Worm (Caenorhabditis elegans) whole organism, L4/young adult: ENCODE measurements around the gene rbm-39.
"Not testable (repeated sequence)": the region's sequence is repeated elsewhere in the genome, so short reads cannot be mapped to it uniquely, and the experiment has no call there.

Experiments used
- W03F9.2 ChIP-seq: fragments of 150-350 bp; optimal IDR thresholded peaks from 2 replicates; lab custom pipeline; 2014; ENCODE audit warnings: missing biosample characterization, missing genetic modification characterization
- dao-5 ChIP-seq: sonication (generic microtip); optimal IDR thresholded peaks from 2 replicates; lab custom pipeline; 2016; ENCODE audit warnings: missing genotype, missing genetic modification characterization, moderate library complexity, missing compliant biosample characterization
- him-1 ChIP-seq: sonication (generic microtip); optimal IDR thresholded peaks from 2 replicates; lab custom pipeline; 2016; ENCODE audit warnings: missing genotype, missing genetic modification reagents, missing genetic modification characterization, missing compliant biosample characterization

Gene rbm-39

ce11 chrIV:1009546-1009945 lies 2.9 kb upstream of the rbm-39 start, which contains the start of gene Y55F3AM.9:
Gene Y55F3AM.9 (minus strand): TSS chrIV:1009734.
- TF ChIP-seq him-1 (tag; lab: Kevin White, UChicago) (no peak), W03F9.2 (tag; lab: Kevin White, UChicago) (no peak), dao-5 (tag; lab: Kevin White, UChicago) (no peak)

ce11 chrIV:1010212-1010611 lies 2.2 kb upstream of the rbm-39 start, which contains the start of gene atg-3:
Gene atg-3 (plus strand): TSS chrIV:1010512.
- TF ChIP-seq dao-5 (tag; lab: Kevin White, UChicago): no peak
- TF ChIP-seq him-1 (tag; lab: Kevin White, UChicago): no peak
- no peak for TF ChIP-seq W03F9.2 (tag; lab: Kevin White, UChicago)

- TF ChIP-seq him-1 (tag; lab: Kevin White, UChicago) (no peak), dao-5 (tag; lab: Kevin White, UChicago) (no peak), W03F9.2 (tag; lab: Kevin White, UChicago) (no peak)
These were observed 648 bp upstream of the rbm-39 start for ce11 chrIV:1011776-1012175.

- no peak for TF ChIP-seq dao-5 (tag; lab: Kevin White, UChicago)
- no peak for TF ChIP-seq W03F9.2 (tag; lab: Kevin White, UChicago)
- no peak for TF ChIP-seq him-1 (tag; lab: Kevin White, UChicago)
These were observed 892 bp downstream of the rbm-39 start for ce11 chrIV:1013233-1013798.

ce11 chrIV:1015430-1015829 lies 3.0 kb downstream of the rbm-39 start:
- TF ChIP-seq W03F9.2 (tag; lab: Kevin White, UChicago) (no peak), dao-5 (tag; lab: Kevin White, UChicago) (no peak), him-1 (tag; lab: Kevin White, UChicago) (no peak)

ce11 chrIV:1019801-1020200 lies 7.4 kb downstream of the rbm-39 start:
- TF ChIP-seq him-1 (tag; lab: Kevin White, UChicago) (no peak), dao-5 (tag; lab: Kevin White, UChicago) (no peak), W03F9.2 (tag; lab: Kevin White, UChicago) (no peak)

- TF ChIP-seq dao-5 (tag; lab: Kevin White, UChicago) (no peak), W03F9.2 (tag; lab: Kevin White, UChicago) (no peak), him-1 (tag; lab: Kevin White, UChicago) (no peak)
These were observed 17.5 kb downstream of the rbm-39 start, which contains the start of gene abhd-14 for ce11 chrIV:1029939-1030338. Gene abhd-14 (minus strand): TSS chrIV:1030039.

- TF ChIP-seq W03F9.2 (tag; lab: Kevin White, UChicago) (peak; percentile 33), him-1 (tag; lab: Kevin White, UChicago) (no peak)
These were observed 22.7 kb downstream of the rbm-39 start for ce11 chrIV:1035108-1035507.

- no peak for TF ChIP-seq W03F9.2 (tag; lab: Kevin White, UChicago)
- TF ChIP-seq him-1 (tag; lab: Kevin White, UChicago): no peak
- no peak for TF ChIP-seq dao-5 (tag; lab: Kevin White, UChicago)
These were observed 26.1 kb downstream of the rbm-39 start for ce11 chrIV:1038516-1038915.

- TF ChIP-seq dao-5 (tag; lab: Kevin White, UChicago) (no peak), him-1 (tag; lab: Kevin White, UChicago) (no peak), W03F9.2 (tag; lab: Kevin White, UChicago) (no peak)
These were observed 28.1 kb downstream of the rbm-39 start for ce11 chrIV:1040537-1040936.

- no peak for TF ChIP-seq dao-5 (tag; lab: Kevin White, UChicago)
- TF ChIP-seq W03F9.2 (tag; lab: Kevin White, UChicago): no peak
- TF ChIP-seq him-1 (tag; lab: Kevin White, UChicago): no peak
These were observed 31.9 kb downstream of the rbm-39 start, which contains the start of gene Y55F3AM.11 for ce11 chrIV:1044287-1044686. Gene Y55F3AM.11 (minus strand): TSS chrIV:1044387.

- no peak for TF ChIP-seq him-1 (tag; lab: Kevin White, UChicago)
- TF ChIP-seq W03F9.2 (tag; lab: Kevin White, UChicago): no peak
- TF ChIP-seq dao-5 (tag; lab: Kevin White, UChicago): no peak
These were observed 33.3 kb downstream of the rbm-39 start, which contains the start of gene srx-12 for ce11 chrIV:1045683-1046082. Gene srx-12 (plus strand): TSS chrIV:1045983.

- TF ChIP-seq W03F9.2 (tag; lab: Kevin White, UChicago) (no peak), dao-5 (tag; lab: Kevin White, UChicago) (no peak), him-1 (tag; lab: Kevin White, UChicago) (no peak)
These were observed 34.6 kb downstream of the rbm-39 start for ce11 chrIV:1046996-1047395.

ce11 chrIV:1051636-1052133 lies 39.3 kb downstream of the rbm-39 start, which contains the start of gene Y55F3AM.21:
Gene Y55F3AM.21 (minus strand): TSS chrIV:1051686.
- not testable (repeated sequence) for TF ChIP-seq dao-5, W03F9.2, him-1 (tag; lab: Kevin White, UChicago)
